Worm (Caenorhabditis elegans) whole organism, mixed stage, embryonic: ENCODE results near the gene xpc-1.

Source experiments
- blmp-1 ChIP-seq: fragments of 150-350 bp; optimal IDR thresholded peaks from 2 replicates; lab custom pipeline; 2014; ENCODE audit warnings: missing biosample characterization, missing genetic modification characterization
- drap-1 ChIP-seq: fragments of 200-800 bp; sonication (Bioruptor generic); optimal IDR thresholded peaks from 3 replicates; lab custom pipeline; 2018; ENCODE audit warnings: mild to moderate bottlenecking, missing genetic modification characterization, missing compliant biosample characterization
- lin-13 ChIP-seq: fragments of 150-350 bp; optimal IDR thresholded peaks from 2 replicates; lab custom pipeline; 2014; ENCODE audit warnings: missing biosample characterization, missing genetic modification characterization
- lsy-2 ChIP-seq: fragments of 150-350 bp; optimal IDR thresholded peaks from 2 replicates; lab custom pipeline; 2014; ENCODE audit warnings: missing biosample characterization, missing genetic modification characterization
- nhr-12 ChIP-seq: fragments of 150-350 bp; optimal IDR thresholded peaks from 2 replicates; lab custom pipeline; 2014; ENCODE audit warnings: missing biosample characterization, missing genetic modification characterization
- nhr-237 ChIP-seq: fragments of 150-350 bp; optimal IDR thresholded peaks from 2 replicates; lab custom pipeline; 2014; ENCODE audit warnings: missing biosample characterization, missing genetic modification characterization
- nhr-28 ChIP-seq: fragments of 150-350 bp; optimal IDR thresholded peaks from 2 replicates; lab custom pipeline; 2014; ENCODE audit warnings: missing biosample characterization, missing genetic modification characterization
- nhr-76 ChIP-seq: sonication (generic microtip); optimal IDR thresholded peaks from 2 replicates; lab custom pipeline; 2017; ENCODE audit warnings: missing biosample characterization, missing genetic modification characterization
- pha-4 ChIP-seq: fragments of 150-350 bp; optimal IDR thresholded peaks from 2 replicates; lab custom pipeline; 2018; ENCODE audit warnings: missing biosample characterization, missing genetic modification reagents, missing genetic modification characterization
- snpc-4 ChIP-seq: fragments of 150-350 bp; optimal IDR thresholded peaks from 2 replicates; lab custom pipeline; 2014; ENCODE audit warnings: missing biosample characterization, missing genetic modification characterization
- sptf-1 ChIP-seq: sonication (generic microtip); optimal IDR thresholded peaks from 2 replicates; lab custom pipeline; 2017; ENCODE audit warnings: mild to moderate bottlenecking, missing genetic modification characterization, moderate library complexity, missing compliant biosample characterization
- unc-39 ChIP-seq: fragments of 150-350 bp; optimal IDR thresholded peaks from 2 replicates; lab custom pipeline; 2014; ENCODE audit warnings: missing biosample characterization, missing genetic modification characterization
- ztf-11 ChIP-seq: fragments of 150-350 bp; optimal IDR thresholded peaks from 2 replicates; lab custom pipeline; 2014; ENCODE audit warnings: missing biosample characterization, missing genetic modification characterization

DNA sequence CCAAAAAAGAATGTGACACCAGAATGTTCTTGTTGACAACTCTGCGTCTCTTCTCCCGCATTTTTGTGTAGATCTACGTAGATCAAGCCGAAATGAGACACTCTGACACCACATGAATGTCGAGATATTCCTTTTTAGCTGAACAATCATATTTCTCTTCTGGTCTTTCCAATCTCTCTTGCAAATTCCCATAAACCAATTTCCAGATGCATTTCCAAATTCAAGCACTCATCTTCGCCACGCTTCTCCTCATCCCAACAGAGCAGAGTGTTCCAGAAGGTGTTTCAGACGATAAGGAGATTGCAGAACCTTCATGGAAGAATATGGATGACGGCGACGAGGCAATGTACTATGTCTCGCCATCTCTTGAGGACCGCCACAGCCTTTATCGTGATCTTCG is 13.1 kb upstream of the xpc-1 start, which contains the start of gene Y76B12C.8:
- TF ChIP-seq lin-13 (no peak), nhr-76 (no peak), nhr-237 (tag; lab: Kevin White, UChicago) (no peak), unc-39 (tag; lab: Kevin White, UChicago) (no peak), sptf-1 (no peak), nhr-28 (tag; lab: Kevin White, UChicago) (no peak), snpc-4 (tag; lab: Kevin White, UChicago) (no peak), blmp-1 (tag; lab: Kevin White, UChicago) (no peak), drap-1 (no peak), lsy-2 (tag; lab: Kevin White, UChicago) (no peak), pha-4 (tag; lab: Kevin White, UChicago) (no peak), nhr-12 (tag; lab: Kevin White, UChicago) (no peak), ztf-11 (tag; lab: Kevin White, UChicago) (no peak)
